Fruit fly (Drosophila melanogaster) S2 (cell line): Measurements from ENCODE around the gene Iyd.
A peak's percentile ranks its signal among the peaks of the same experiment; 100 is the strongest.

Experiments used
- CG8478 ChIP-seq: fragments of >200 bp; optimal IDR thresholded peaks from 2 replicates; lab custom pipeline; 2018
- CTCF ChIP-seq, 2 experiments: fragments of >200 bp; optimal IDR thresholded peaks; 2 replicates each; lab custom pipeline; 2018

The Iyd gene

DNA sequence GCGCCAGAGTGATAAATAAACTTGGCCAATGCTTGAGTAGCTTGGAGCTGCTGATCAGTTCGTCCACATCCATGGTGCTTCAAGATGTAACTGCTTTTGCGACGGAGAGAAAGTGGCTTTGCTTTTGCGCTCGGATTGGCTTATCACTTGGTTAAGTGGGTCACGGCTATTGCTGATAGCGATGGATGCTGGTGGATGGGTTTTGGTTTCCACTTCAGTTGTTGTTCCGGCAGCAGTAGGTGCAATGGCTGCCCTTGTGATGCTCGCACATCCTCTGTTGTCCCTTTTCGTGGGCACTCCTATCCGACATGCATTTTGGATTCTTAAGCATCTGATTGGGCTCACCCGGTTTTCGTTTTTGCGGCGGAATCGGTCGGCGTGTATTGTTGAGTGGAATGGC, 1.8 kb downstream of the Iyd start:
- TF ChIP-seq CG8478 (lab: Kevin White, UChicago) (no peak), CTCF (optimal IDR thresholded peaks at IDR 0.05; lab: Kevin White, UChicago) (no peak)

DNA sequence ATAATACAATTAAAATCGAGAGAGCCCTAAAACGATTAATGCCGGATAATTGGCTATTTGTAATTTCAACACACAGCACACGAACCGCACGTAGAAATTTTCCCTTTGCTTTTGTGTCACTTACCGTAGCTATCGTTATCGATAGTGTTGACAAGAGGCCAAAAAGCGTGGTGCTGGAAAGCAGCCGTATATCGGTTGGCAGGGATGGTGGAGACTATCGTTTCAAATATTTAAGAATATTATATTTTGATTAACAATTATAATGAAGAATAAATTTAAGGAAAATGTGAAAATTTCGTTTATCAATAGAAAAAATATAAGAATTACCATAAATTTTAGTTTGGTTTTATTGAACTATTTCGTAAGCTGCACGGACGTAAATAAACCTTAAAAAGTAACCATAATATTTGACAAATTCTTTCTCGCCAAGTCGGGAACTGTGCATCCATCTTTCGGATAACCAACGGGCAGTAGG, 3.0 kb downstream of the Iyd start, which contains the start of gene JIL-1:
TSS of gene JIL-1 (minus strand) at position 148 of the 475 bp plus-strand sequence.
- no peak for TF ChIP-seq CG8478 (lab: Kevin White, UChicago)
- peak in 1 of 2 experiments; percentile 2 for TF ChIP-seq CTCF (optimal IDR thresholded peaks at IDR 0.05; lab: Kevin White, UChicago)

DNA sequence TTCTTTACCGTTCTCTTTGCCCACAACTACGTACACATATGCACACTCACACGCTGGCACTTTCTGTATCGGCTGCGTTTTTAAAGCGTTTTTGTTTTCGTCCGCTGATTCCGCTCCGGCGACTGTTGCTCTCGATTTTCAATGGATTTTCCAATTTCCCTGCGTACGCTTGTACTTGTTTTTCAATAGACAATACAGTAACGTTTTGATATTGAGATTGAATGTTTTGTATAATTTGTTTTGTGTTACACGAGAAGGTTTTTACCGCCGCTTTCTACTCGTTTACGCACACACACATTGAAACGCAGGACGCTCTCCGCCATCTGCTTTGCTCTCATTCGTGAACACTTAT, 3.5 kb downstream of the Iyd start:
- TF ChIP-seq CTCF (optimal IDR thresholded peaks at IDR 0.05; lab: Kevin White, UChicago) (no peak), CG8478 (lab: Kevin White, UChicago) (no peak)

DNA sequence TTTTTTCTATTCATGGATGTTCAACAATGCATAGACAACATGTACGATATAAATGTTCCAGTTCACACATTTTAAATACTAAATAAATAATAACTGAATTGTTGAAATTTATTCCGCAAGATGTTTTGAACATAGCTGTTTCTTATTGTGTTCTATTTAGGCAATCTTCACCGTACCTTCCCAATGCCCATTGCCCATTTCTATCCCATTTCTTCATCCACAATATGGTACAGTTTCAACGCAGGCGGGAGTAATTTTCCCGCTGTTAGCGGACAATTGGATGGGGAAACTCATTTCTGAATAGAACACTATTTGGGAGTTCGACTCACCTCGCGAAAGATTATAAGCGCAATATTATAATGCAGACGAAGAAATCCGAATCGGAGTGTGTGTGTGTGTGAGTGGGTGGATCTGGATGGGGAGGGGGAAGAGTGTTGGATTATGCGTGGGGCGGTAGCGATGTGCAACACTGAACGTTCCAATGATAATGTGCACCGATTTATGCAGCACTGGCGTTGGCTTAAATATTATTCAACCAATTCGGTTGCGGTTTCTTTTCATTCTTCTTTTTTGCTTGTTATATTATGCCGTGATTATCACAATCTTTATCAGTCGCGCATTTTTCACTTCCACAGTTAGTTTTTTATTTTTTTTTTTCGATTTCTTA, 4.0 kb downstream of the Iyd start:
- TF ChIP-seq CTCF (optimal IDR thresholded peaks at IDR 0.05; lab: Kevin White, UChicago) (no peak), CG8478 (lab: Kevin White, UChicago) (no peak)

DNA sequence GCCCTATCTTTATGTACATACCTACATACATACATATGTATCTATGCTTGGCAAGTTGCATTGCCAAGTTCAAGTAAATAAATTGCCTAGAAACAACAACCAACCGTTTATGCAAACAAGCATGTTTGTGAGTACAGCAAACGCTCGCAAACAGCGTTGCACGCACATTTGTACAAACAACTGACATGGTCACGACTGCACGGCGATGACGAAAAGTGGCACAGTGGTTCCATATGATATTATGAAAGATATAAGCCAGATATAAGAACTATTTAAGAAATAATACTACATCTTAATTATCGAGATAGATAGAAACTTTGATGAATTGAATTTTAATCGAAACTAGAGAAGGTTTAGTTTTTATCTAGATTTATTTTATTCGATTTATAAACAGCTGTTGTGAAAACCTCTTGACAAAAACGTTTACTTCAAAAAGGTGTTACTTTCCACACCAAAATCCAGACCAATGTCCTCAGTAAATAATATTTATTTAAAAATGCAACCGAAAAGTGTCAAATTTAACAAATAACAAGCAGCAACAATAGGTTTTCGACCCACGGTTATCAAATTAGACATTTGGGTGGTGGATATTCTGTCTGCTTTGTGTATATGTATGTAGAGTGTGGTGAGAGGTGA, 6.1 kb downstream of the Iyd start:
- no peak for TF ChIP-seq CTCF (optimal IDR thresholded peaks at IDR 0.05; lab: Kevin White, UChicago)

DNA sequence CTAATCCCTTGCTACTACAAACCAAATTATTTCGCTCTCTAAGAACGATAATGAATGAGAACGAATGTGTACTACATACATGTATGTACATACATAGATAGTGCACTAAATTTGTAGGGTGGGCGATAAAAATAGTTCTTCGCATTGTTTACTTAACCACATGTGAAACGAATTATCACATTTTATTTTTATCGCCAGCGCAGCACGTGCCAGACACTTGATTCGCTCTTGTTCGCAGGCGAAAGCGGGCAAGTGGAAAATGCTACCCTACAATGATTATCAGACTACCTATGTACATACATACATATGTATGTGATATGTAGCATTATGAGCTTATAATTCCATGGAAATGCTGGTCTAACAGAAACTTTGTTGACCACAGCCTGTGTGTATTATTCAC, 10.2 kb downstream of the Iyd start:
- TF ChIP-seq CG8478 (lab: Kevin White, UChicago): no peak
- TF ChIP-seq CTCF (optimal IDR thresholded peaks at IDR 0.05; lab: Kevin White, UChicago): no peak

DNA sequence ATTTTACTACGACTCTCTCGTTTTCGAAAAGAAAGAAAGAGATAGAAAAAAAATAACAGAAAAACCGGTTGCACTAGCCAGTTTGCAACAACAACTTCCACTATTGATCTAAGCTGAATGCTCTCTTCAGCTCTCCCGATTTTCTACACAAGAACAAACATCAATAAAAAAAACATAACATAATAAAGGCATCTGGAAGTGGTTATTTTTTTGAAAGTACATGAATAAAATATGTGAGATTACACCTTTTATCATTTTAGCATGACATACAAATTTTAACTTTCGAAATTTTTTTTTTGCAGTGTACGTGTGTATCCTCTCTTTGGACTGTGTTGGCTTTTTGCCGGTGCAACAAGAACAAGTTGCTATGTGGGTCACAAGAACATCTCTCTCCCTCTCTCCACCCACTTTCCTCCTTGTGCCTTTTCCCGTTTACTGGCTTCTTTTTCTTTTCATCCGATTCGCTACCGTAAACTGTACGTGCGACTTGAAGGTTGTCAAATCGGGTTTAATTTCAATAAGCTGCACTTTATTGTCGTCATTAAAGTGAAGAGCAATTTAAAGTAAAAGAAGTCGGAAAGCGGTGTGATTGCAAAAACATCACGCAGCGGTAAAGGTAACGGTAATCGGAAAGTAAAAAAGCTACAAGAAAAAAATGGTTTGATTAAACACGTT, 11.4 kb downstream of the Iyd start:
- no peak for TF ChIP-seq CTCF (optimal IDR thresholded peaks at IDR 0.05; lab: Kevin White, UChicago)
- TF ChIP-seq CG8478 (lab: Kevin White, UChicago): no peak

DNA sequence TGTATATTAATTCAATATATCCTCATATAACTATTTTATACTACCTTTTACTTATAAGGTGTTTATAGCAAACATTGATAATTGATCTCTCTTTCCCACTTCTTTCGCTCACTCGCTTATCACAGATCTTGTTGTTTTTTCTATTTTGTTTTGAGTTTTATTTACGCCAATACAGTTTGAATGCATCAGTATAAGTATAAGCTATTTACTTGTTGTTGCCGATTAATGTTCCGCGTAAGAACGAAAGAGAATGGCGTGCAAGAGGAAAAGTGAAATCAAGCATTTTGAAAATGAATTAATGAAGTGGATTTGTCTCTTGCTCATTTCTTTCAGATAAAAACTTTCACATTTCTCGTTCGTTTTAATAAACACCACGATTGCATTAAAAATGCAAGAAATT, 12.4 kb downstream of the Iyd start:
- no peak for TF ChIP-seq CTCF (optimal IDR thresholded peaks at IDR 0.05; lab: Kevin White, UChicago)
- no peak for TF ChIP-seq CG8478 (lab: Kevin White, UChicago)

DNA sequence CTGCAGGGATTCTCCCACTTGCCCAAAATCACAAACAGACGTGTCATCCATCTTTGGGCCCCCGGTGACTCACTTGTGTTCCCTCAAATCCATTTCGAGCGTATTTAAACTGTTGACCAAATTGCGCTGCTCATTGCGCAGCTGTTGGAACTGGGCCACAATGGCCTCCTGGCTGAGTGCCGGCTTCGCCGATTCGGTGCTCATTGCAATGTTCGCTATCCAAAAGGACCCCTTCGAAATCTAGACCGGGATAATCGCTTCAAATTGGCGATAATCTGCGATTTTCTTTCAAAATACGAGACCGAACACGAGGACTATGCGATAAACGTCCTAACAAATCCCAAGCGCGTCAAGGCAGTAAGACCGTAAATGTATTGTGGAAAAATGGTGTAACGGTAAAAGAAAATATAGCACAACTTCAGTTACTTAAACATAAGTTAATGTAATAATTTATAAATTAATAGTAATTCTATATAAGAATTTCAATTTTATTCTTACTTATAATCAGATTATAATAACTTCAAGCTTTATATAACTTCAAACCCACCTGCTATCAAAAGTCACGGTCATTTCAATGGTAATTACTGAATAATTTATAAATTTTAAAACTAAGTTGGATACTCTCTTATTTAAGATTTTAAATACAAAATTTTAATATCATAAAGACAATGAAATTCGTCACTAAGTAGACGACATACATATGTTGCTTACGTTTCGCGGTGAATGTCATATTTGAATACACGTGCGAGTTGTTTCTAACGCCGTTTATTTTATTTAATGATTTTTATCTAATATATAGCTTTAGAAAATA, 21.8 kb downstream of the Iyd start, which contains the start of the genes Pfdn2 and Noc1:
TSS of gene Pfdn2 (minus strand) at position 346 of the 811 bp plus-strand sequence.
TSS of gene Noc1 (plus strand) at position 727 of the 811 bp plus-strand sequence.
- TF ChIP-seq CG8478 (lab: Kevin White, UChicago): no peak
- no peak for TF ChIP-seq CTCF (optimal IDR thresholded peaks at IDR 0.05; lab: Kevin White, UChicago)

DNA sequence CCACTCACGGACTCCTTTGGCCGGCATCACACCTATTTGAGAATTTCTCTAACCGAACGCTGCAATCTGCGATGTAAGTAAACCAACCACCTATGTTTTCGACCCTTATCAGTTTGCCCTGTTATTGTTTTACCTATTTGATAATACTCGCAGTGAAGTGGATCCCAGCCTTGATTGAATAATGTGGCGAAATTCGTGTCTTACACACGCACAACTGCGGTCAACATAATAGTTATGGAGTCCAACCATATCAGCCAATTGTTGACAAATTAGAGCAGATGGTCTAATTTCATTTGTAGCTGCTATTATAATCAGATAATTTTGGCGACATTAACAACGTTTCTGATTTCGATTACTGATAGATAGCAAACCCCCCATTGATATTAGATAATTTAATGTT, 25.0 kb downstream of the Iyd start:
- TF ChIP-seq CG8478 (lab: Kevin White, UChicago) (no peak), CTCF (optimal IDR thresholded peaks at IDR 0.05; lab: Kevin White, UChicago) (no peak)

DNA sequence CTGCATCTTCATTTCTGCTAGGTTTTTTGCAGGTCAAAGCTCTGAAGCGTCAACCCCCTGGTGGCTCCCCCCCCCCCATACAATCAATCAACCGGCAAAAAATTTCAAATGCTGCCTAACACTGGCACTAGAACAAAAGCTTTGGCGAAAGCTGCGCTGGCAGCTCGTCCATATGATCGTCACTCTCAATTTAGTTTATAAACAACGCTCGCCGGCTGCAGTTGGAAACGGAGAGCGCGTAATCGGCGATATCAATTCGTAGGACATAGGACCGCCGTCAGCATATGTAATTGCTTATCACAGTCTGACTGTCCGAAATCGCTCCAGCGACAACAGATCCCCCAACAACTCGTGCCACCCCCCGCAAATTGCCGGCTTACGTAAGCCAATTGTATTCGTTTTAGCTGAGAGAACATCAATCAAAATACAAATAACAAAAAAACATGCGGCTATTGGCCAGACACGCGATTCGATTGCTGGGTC, 25.6 kb downstream of the Iyd start, which contains the start of gene Mocs1:
TSS of gene Mocs1 (plus strand) at position 155 of the 483 bp plus-strand sequence.
- TF ChIP-seq CG8478 (lab: Kevin White, UChicago) (no peak), CTCF (optimal IDR thresholded peaks at IDR 0.05; lab: Kevin White, UChicago) (no peak)

DNA sequence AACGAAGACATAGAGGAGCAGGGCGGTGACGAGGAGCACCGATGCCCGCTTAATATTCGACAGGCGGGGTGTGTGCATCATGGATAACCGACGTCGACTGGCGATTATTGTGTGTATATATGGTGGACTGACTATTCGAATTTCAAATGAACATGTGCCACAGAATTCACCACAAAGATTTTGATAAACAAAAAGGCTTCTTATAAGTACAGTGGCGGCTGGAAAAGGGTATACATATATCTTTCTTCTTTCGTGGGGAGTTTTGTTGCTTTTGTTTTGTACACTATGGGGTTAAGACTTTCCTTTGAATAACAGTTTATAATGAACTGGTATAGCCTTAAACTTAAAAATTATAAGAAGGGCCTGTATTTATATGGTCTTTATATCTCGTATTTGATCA, 26.3 kb downstream of the Iyd start, which contains the start of gene CG6310:
TSS of gene CG6310 (minus strand) at position 101 of the 400 bp plus-strand sequence.
- TF ChIP-seq CTCF (optimal IDR thresholded peaks at IDR 0.05; lab: Kevin White, UChicago) (no peak), CG8478 (lab: Kevin White, UChicago) (no peak)

DNA sequence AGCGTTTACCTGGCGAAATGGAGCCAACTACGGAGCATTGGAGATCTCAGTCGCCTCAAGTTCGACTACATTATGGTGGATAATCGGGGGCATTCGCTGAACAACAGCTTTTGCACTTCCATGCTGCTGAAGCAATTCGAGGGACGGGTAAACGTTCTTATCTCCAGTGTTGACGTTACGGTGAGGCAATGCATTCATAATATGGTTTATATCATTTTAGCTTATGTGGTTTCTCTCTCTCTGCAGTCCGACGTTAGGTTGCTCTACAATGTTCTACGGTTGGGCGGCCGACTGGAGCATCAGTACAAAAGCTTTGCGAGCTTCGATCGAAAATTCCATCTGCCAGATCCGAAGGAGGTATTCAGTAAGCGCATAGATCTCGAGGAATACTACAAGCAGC, 30.2 kb downstream of the Iyd start:
- no peak for TF ChIP-seq CG8478 (lab: Kevin White, UChicago)
- TF ChIP-seq CTCF (optimal IDR thresholded peaks at IDR 0.05; lab: Kevin White, UChicago): no peak

DNA sequence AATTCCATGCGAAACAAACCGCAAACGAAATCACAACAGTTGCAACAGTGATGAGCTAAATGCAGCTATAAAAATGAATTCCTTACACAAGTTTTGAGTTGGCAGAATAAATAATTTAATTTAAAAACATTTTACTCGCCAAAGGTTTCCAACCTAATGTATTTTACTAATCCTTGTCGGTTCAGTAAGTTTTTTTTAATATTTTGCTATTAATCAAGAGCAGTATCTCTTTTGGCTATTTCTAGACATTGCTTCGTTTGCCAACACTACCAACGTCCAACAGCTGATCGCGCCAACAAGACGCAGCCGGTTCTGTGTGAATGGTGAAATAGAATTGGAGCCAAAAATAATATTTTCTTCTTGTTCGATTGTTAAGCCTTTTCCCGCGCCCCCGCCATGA, 31.4 kb downstream of the Iyd start, which contains the start of the genes CG32075, CG45101 and SuUR:
TSS of gene CG32075 (minus strand) at position 253 of the 400 bp plus-strand sequence.
TSS of gene CG45101 (plus strand) at position 303 of the 400 bp plus-strand sequence.
TSS of gene SuUR (plus strand) at position 303 of the 400 bp plus-strand sequence.
- no peak for TF ChIP-seq CG8478 (lab: Kevin White, UChicago)
